Worm (Caenorhabditis elegans) whole organism, mixed stage, embryonic: ENCODE measurements around the gene Y110A2AL.3.

Source experiments
- nhr-28 ChIP-seq: fragments of 150-350 bp; optimal IDR thresholded peaks from 2 replicates; lab custom pipeline; 2014; ENCODE audit warnings: missing biosample characterization, missing genetic modification characterization
- nhr-76 ChIP-seq: sonication (generic microtip); optimal IDR thresholded peaks from 2 replicates; lab custom pipeline; 2017; ENCODE audit warnings: missing biosample characterization, missing genetic modification characterization

DNA sequence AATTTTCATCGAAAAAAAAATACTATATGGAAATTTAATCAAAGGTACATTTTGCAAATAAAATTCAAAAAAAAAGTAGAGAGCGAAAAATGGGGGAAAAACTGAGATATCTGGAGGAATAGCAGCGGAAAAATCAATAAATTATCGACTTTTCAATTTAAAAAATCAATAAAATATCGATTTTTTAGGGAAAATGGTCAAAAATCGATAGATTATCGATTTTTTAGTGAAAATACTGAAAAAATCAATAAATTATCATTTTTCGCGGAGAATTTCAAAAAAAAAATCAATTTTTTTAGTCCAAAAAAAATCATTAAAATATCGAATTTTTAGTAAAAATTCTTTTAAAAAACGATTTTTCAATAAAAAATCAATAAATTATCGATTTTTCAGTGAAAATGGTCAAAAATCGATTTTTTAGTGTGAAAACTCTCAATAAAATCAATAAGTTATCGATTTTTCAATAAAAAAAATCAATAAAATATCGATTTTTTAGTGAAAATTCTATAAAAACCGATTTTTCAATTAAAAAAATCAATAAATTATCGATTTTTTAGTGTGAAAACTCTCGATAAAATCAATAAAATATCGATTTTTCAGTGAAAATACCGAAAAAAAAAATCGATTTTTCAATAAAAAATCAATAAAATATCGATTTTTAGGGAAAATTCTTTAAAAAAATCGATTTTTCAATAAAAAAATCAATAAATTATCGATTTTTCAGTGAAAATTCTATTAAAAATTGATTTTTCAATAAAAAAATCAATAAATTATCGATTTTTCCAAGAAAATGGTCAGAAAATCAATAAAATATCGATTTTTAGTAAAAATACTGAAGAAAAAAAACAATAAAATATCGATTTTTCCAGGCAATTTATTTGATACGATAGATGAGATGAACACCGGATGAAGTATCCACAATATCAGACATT, 18.9 kb downstream of the Y110A2AL.3 start:
- no peak for TF ChIP-seq nhr-28 (tag; lab: Kevin White, UChicago)
- no peak for TF ChIP-seq nhr-76
